Fruit fly (Drosophila melanogaster) S2 (cell line): ENCODE data around the gene CG6761.

ENCODE experiments used
- CG8478 ChIP-seq: fragments of >200 bp; optimal IDR thresholded peaks from 2 replicates; lab custom pipeline; 2018
- CTCF ChIP-seq, 2 experiments: fragments of >200 bp; optimal IDR thresholded peaks; 2 replicates each; lab custom pipeline; 2018

dm6 chr3L:9720102-9720501, 16.7 kb upstream of the CG6761 start:
- no peak for TF ChIP-seq CG8478 (lab: Kevin White, UChicago)
- TF ChIP-seq CTCF (optimal IDR thresholded peaks at IDR 0.05; lab: Kevin White, UChicago) = no peak
